Fruit fly (Drosophila melanogaster): ENCODE results near the gene CG16952.

Gene CG16952

DNA sequence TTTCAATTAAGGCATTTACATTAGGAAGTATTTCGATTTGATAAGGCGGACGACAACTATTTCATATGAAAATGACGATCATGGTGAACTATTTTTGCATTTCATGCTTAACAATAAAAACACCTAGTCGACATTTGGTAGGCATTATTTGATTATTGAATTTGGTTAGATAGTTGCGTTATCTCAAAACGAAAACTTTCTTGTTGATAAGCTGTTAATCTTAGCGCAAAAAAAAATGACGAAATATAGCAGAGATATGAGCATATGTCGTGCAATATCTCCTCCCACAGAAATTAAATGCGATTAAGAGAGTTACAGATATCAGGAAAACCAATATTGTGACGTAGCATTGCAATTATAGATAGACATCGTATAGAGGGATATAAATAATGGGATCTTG, 18.8 kb downstream of the CG16952 start:
- peak; percentile 60 for TF ChIP-seq mirr (GFP tag; optimal IDR thresholded peaks at IDR 0.05)
- TF ChIP-seq exex (tag; optimal IDR thresholded peaks at IDR 0.05) = peak; percentile 89
- no peak for TF ChIP-seq dati (GFP tag; IDR thresholded peaks at IDR 0.05)

DNA sequence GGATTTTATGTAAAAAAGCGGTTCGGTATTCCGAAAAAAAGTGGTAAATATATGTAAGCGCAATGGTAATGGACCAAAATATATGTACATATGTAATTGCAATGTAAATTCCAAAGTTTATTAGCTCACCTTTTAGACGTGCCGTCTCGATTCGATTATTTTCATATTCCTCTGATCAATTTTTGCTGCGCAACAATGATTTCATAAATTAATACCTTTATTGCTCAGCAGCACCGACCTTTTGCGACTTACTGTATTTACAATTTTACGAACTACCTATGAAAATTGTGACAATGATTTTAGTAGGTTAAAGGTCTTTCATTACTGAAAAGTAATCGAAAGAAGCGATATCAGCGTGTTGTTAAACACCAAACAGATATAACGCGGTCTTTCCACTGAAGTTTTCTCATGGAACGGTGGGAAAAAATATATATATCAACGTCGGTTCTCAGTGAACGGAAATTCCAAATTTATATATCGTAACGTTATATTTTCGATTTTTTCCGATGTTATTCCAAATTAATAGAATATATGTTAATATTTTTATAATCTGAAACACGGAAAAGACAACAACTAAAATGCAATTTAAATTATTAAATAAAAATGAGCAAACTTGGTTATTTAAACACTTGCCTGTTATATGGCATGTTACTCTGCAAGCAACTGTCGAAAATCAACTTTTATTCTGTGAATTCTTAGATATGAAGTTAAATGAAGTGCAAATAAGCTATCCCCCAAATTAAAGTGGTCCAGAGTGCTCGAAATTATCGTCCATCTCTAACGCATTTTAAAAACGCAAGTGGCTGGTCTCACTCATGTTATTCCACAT, 20.0 kb downstream of the CG16952 start, which contains the start of the genes MSBP and CG15916:
MSBP (minus strand) TSS at position 330 of the 829 bp plus-strand sequence.
CG15916 (plus strand) TSS at position 810 of the 829 bp plus-strand sequence.
- peak; percentile 75 for TF ChIP-seq MESR4 (GFP tag; optimal IDR thresholded peaks at IDR 0.05)
- no peak for TF ChIP-seq CG7745 (tag; optimal IDR thresholded peaks at IDR 0.05)
- TF ChIP-seq run (tag; optimal IDR thresholded peaks at IDR 0.05) = no peak
- no peak for TF ChIP-seq CG4820 (GFP tag; optimal IDR thresholded peaks at IDR 0.05)
- TF ChIP-seq HHEX (GFP tag; optimal IDR thresholded peaks at IDR 0.05) = no peak
- peak; percentile 45 for TF ChIP-seq Meics (GFP tag; optimal IDR thresholded peaks at IDR 0.05)
- no peak for TF ChIP-seq CG3838 (GFP tag; optimal IDR thresholded peaks at IDR 0.05)
- TF ChIP-seq vvl (GFP tag; IDR thresholded peaks at IDR 0.05) = 0 out of 2 replicates have a peak, but pooled peaks have one; percentile 18
- TF ChIP-seq CG13424 (tag; optimal IDR thresholded peaks at IDR 0.05) = peak; percentile 46
- TF ChIP-seq rib (GFP tag; IDR thresholded peaks at IDR 0.05) = no peak
- peak; percentile 22 for TF ChIP-seq tin (GFP tag; optimal IDR thresholded peaks at IDR 0.05)
- TF ChIP-seq slbo (GFP tag; IDR thresholded peaks at IDR 0.05) = peak; percentile 55
- no peak for TF ChIP-seq yki (optimal IDR thresholded peaks at IDR 0.05)
- TF ChIP-seq ewg (GFP tag; optimal IDR thresholded peaks at IDR 0.05) = peak; percentile 3
- peak; percentile 58 for TF ChIP-seq CG2678 (tag; optimal IDR thresholded peaks at IDR 0.05)
- peak; percentile 7 for TF ChIP-seq lilli (GFP tag; optimal IDR thresholded peaks at IDR 0.05)
- TF ChIP-seq nau (GFP tag; optimal IDR thresholded peaks at IDR 0.05) = no peak
- no peak for TF ChIP-seq Adf1 (GFP tag; IDR thresholded peaks at IDR 0.05)
- no peak for TF ChIP-seq Hsf (GFP tag; optimal IDR thresholded peaks at IDR 0.05)
- no peak for TF ChIP-seq MTF-1 (GFP tag; optimal IDR thresholded peaks at IDR 0.05; ENCODE audit: borderline replicate concordance)
- TF ChIP-seq CG7987 (GFP tag; optimal IDR thresholded peaks at IDR 0.05) = no peak
- 0 out of 3 replicates have a peak, but pooled peaks have one; percentile 14 for TF ChIP-seq CG34422 (GFP tag; IDR thresholded peaks at IDR 0.05)
- 0 out of 3 replicates have a peak, but pooled peaks have one; percentile 29 for TF ChIP-seq CG14860 (GFP tag; IDR thresholded peaks at IDR 0.05; ENCODE audit: partially characterized antibody)
- TF ChIP-seq btn (GFP tag; optimal IDR thresholded peaks at IDR 0.05) = no peak
- no peak for TF ChIP-seq corto (GFP tag; optimal IDR thresholded peaks at IDR 0.05)
- TF ChIP-seq gcm2 (GFP tag; optimal IDR thresholded peaks at IDR 0.05) = no peak
- TF ChIP-seq amos (GFP tag; IDR thresholded peaks at IDR 0.05; ENCODE audit: partially characterized antibody) = 0 out of 2 replicates have a peak, but pooled peaks have one; percentile 24
- TF ChIP-seq zfh1 (GFP tag; IDR thresholded peaks at IDR 0.05) = no peak
- no peak for TF ChIP-seq CG11696 (GFP tag; IDR thresholded peaks at IDR 0.05)
- TF ChIP-seq ftz-f1 (GFP tag; optimal IDR thresholded peaks at IDR 0.05) = no peak
- peak; percentile 27; the same call in 1 of the 2 replicates for TF ChIP-seq Ptx1 (GFP tag; IDR thresholded peaks at IDR 0.05)
- no peak for TF ChIP-seq Gug (GFP tag; IDR thresholded peaks at IDR 0.05)
- TF ChIP-seq Hmx (GFP tag; optimal IDR thresholded peaks at IDR 0.05) = no peak
- no peak for TF ChIP-seq Side (GFP tag; optimal IDR thresholded peaks at IDR 0.05)
- peak; percentile 18 for TF ChIP-seq CG10431 (GFP tag; optimal IDR thresholded peaks at IDR 0.05)
- TF ChIP-seq CG4328 (GFP tag; optimal IDR thresholded peaks at IDR 0.05) = no peak
- peak; percentile 50 for TF ChIP-seq CG13775 (GFP tag; optimal IDR thresholded peaks at IDR 0.05)
- TF ChIP-seq zf30C (GFP tag; optimal IDR thresholded peaks at IDR 0.05) = no peak
- peak; percentile 41 for TF ChIP-seq CG2712 (tag; optimal IDR thresholded peaks at IDR 0.05)
- no peak for TF ChIP-seq cg (GFP tag; optimal IDR thresholded peaks at IDR 0.05)
- no peak for TF ChIP-seq H15 (GFP tag; IDR thresholded peaks at IDR 0.05)
- no peak for TF ChIP-seq gro (GFP tag; optimal IDR thresholded peaks at IDR 0.05)
- TF ChIP-seq emc (GFP tag; optimal IDR thresholded peaks at IDR 0.05) = no peak
- peak; percentile 38 for TF ChIP-seq ind (GFP tag; optimal IDR thresholded peaks at IDR 0.05)
- TF ChIP-seq Max (GFP tag; optimal IDR thresholded peaks at IDR 0.05) = peak; percentile 12

Data from whole organism, embryonic.